Worm (Caenorhabditis elegans): ENCODE data around the gene W02B3.3.

W02B3.3 gene

ce11 chrIII:634618-635017 is 33.6 kb downstream of the W02B3.3 start, which contains the start of gene fem-2 (continued):
- TF ChIP-seq ama-1 (optimal IDR thresholded peaks at IDR 0.05) (no peak), C04F5.9 (tag; optimal IDR thresholded peaks at IDR 0.05) (no peak), ceh-90 (tag; optimal IDR thresholded peaks at IDR 0.05) (no peak), nhr-20 (tag; optimal IDR thresholded peaks at IDR 0.05) (peak; percentile 37), lin-15B (tag; optimal IDR thresholded peaks at IDR 0.05) (no peak), snu-23 (GFP tag; optimal IDR thresholded peaks at IDR 0.05) (peak; percentile 62), lin-35 (GFP tag; optimal IDR thresholded peaks at IDR 0.05) (peak; percentile 58 to 67), dsc-1 (tag; optimal IDR thresholded peaks at IDR 0.05) (peak; percentile 16), nhr-71 (tag; optimal IDR thresholded peaks at IDR 0.05) (peak; percentile 64), ceh-63 (GFP tag; optimal IDR thresholded peaks at IDR 0.05) (no peak), nhr-85 (tag) (peak; percentile 76), pax-3 (tag; optimal IDR thresholded peaks at IDR 0.05) (no peak), nhr-90 (tag; optimal IDR thresholded peaks at IDR 0.05; ENCODE audit: poor library complexity) (peak; percentile 57), grh-1 (GFP tag; IDR thresholded peaks at IDR 0.05) (no peak), unc-86 (tag; optimal IDR thresholded peaks at IDR 0.05) (peak; percentile 5), nhr-237 (tag; optimal IDR thresholded peaks at IDR 0.05) (no peak), lsy-2 (tag; optimal IDR thresholded peaks at IDR 0.05) (peak; percentile 57 to 67), C16A3.4 (tag; optimal IDR thresholded peaks at IDR 0.05) (peak; percentile 46), mdl-1 (tag; optimal IDR thresholded peaks at IDR 0.05) (peak in 1 of 2 experiments; percentile 15), aly-2 (tag; optimal IDR thresholded peaks at IDR 0.05) (no peak), egl-27 (tag; optimal IDR thresholded peaks at IDR 0.05) (no peak), hlh-17 (GFP tag; optimal IDR thresholded peaks at IDR 0.05; ENCODE audit: borderline replicate concordance) (no peak), sox-4 (tag; optimal IDR thresholded peaks at IDR 0.05) (peak; percentile 6), elt-3 (tag; optimal IDR thresholded peaks at IDR 0.05) (no peak), efl-1 (optimal IDR thresholded peaks at IDR 0.05) (peak; percentile 32 to 47), efl-1 (GFP tag; optimal IDR thresholded peaks at IDR 0.05 in 1 of 2) (peak; percentile 52 to 90), irx-1 (tag; optimal IDR thresholded peaks at IDR 0.05) (no peak), mab-9 (GFP tag; IDR thresholded peaks at IDR 0.05) (no peak), fkh-10 (GFP tag; optimal IDR thresholded peaks at IDR 0.05) (no peak), zip-4 (GFP tag; optimal IDR thresholded peaks at IDR 0.05) (peak; percentile 9), ztf-11 (tag; optimal IDR thresholded peaks at IDR 0.05) (no peak), nhr-77 (tag; optimal IDR thresholded peaks at IDR 0.05) (no peak), fos-1 (tag; optimal IDR thresholded peaks at IDR 0.05) (no peak), isw-1 (GFP tag; IDR thresholded peaks at IDR 0.05) (peak; percentile 16; the same call in 1 of the 2 replicates), mef-2 (tag; optimal IDR thresholded peaks at IDR 0.05) (no peak), pqm-1 (tag; optimal IDR thresholded peaks at IDR 0.05) (no peak), elt-2 (tag; optimal IDR thresholded peaks at IDR 0.05) (no peak), egl-13 (tag; optimal IDR thresholded peaks at IDR 0.05) (no peak), fkh-4 (tag; optimal IDR thresholded peaks at IDR 0.05; ENCODE audit: borderline replicate concordance) (no peak), nhr-84 (tag; optimal IDR thresholded peaks at IDR 0.05) (no peak), nhr-11 (tag; optimal IDR thresholded peaks at IDR 0.05) (no peak), efl-3 (GFP tag; optimal IDR thresholded peaks at IDR 0.05) (no peak), ceh-88 (GFP tag; IDR thresholded peaks at IDR 0.05) (no peak), snpc-4 (tag; optimal IDR thresholded peaks at IDR 0.05) (no peak), sptf-1 (tag; optimal IDR thresholded peaks at IDR 0.05) (no peak), xbp-1 (tag; optimal IDR thresholded peaks at IDR 0.05) (peak; percentile 50), unc-130 (tag; optimal IDR thresholded peaks at IDR 0.05) (peak; percentile 22), nhr-76 (tag; optimal IDR thresholded peaks at IDR 0.05) (no peak), vab-15 (tag; optimal IDR thresholded peaks at IDR 0.05) (no peak), tbx-2 (tag; optimal IDR thresholded peaks at IDR 0.05) (peak; percentile 43), nhr-47 (tag; optimal IDR thresholded peaks at IDR 0.05) (peak; percentile 66), dpl-1 (GFP tag; optimal IDR thresholded peaks at IDR 0.05) (peak; percentile 38 to 53 (median 44)), tlp-1 (tag; optimal IDR thresholded peaks at IDR 0.05) (no peak), C34B4.2 (tag; optimal IDR thresholded peaks at IDR 0.05) (no peak), zag-1 (tag; optimal IDR thresholded peaks at IDR 0.05) (no peak)
